Worm (Caenorhabditis elegans) whole organism, L2 larva: ENCODE results near the gene F26D2.15.

Experiments used
- ZK546.5 ChIP-seq: sonication (generic microtip); optimal IDR thresholded peaks from 2 replicates; lab custom pipeline; 2017; ENCODE audit warnings: missing biosample characterization, missing genetic modification characterization
- elt-3 ChIP-seq: sonication (generic microtip); optimal IDR thresholded peaks from 2 replicates; lab custom pipeline; 2017; ENCODE audit warnings: missing biosample characterization, missing genetic modification characterization
- lin-13 ChIP-seq: fragments of 150-350 bp; optimal IDR thresholded peaks from 2 replicates; lab custom pipeline; 2014; ENCODE audit warnings: missing biosample characterization, missing genetic modification reagents, missing genetic modification characterization
- nhr-237 ChIP-seq: fragments of 150-350 bp; optimal IDR thresholded peaks from 2 replicates; lab custom pipeline; 2014; ENCODE audit warnings: missing biosample characterization, missing genetic modification characterization
- unc-55 ChIP-seq: fragments of 150-350 bp; sonication (generic microtip); optimal IDR thresholded peaks from 3 replicates; lab custom pipeline; 2014; ENCODE audit warnings: missing biosample characterization, missing genetic modification reagents, missing genetic modification characterization
- ztf-11 ChIP-seq: sonication (generic microtip); optimal IDR thresholded peaks from 2 replicates; lab custom pipeline; 2017; ENCODE audit warnings: missing biosample characterization, missing genetic modification characterization

DNA sequence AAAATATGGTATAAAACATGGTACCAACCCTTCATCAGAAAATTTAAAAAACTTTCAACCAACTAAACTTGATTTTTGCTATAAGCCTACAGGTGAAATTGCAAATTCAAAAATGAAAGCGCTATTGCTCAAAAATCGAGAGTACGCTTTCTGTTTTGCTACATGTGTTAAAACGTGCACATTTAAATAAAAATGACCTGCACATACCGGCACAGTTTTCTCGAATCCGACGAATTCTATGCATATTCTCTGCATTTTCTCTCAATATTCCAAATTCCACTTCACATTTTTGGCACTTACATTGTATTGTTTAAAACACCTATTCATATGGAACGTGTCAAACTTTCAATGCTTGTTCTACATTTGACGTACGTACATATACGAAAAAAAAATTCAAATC, 27.1 kb upstream of the F26D2.15 start, which contains the start of gene srh-145:
- TF ChIP-seq lin-13 (GFP tag; lab: Kevin White, UChicago) (no peak), ZK546.5 (tag; lab: Kevin White, UChicago) (no peak), ztf-11 (no peak), elt-3 (tag; lab: Kevin White, UChicago) (no peak), unc-55 (GFP tag; lab: Kevin White, UChicago) (no peak), nhr-237 (tag; lab: Kevin White, UChicago) (no peak)
